Worm (Caenorhabditis elegans) whole organism, early embryonic: ENCODE measurements around the gene dop-1.

Experiments used
- aly-1 ChIP-seq: sonication (generic microtip); optimal IDR thresholded peaks from 2 replicates; lab custom pipeline; 2016; ENCODE audit warnings: missing genetic modification characterization, missing compliant biosample characterization
- ama-1 ChIP-seq: fragments of 150-350 bp; optimal IDR thresholded peaks from 2 replicates; lab custom pipeline; 2014
- ceh-36 ChIP-seq: sonication (generic microtip); optimal IDR thresholded peaks from 2 replicates; lab custom pipeline; 2016; ENCODE audit warnings: missing genetic modification characterization, inconsistent platforms, missing compliant biosample characterization
- ets-7 ChIP-seq: sonication (generic microtip); optimal IDR thresholded peaks from 2 replicates; lab custom pipeline; 2016; ENCODE audit warnings: missing genotype, missing genetic modification characterization, missing compliant biosample characterization
- hmg-4 ChIP-seq: fragments of 200-800 bp; sonication (Bioruptor generic); optimal IDR thresholded peaks from 2 replicates; lab custom pipeline; 2018; ENCODE audit warnings: mild to moderate bottlenecking, missing genetic modification characterization, missing compliant biosample characterization
- hnd-1 ChIP-seq: sonication (generic microtip); optimal IDR thresholded peaks from 2 replicates; lab custom pipeline; 2016; ENCODE audit warnings: missing genetic modification characterization, missing compliant biosample characterization
- tbx-11 ChIP-seq: fragments of 200-800 bp; sonication (Bioruptor generic); IDR thresholded peaks from 2 replicates; pipeline ENCODE4 v1.3.6; 2022; ENCODE audit warnings: missing genetic modification characterization, missing compliant biosample characterization

- TF ChIP-seq hnd-1 (tag; lab: Kevin White, UChicago) = no peak
- no peak for TF ChIP-seq ama-1 (lab: Kevin White, UChicago)
- no peak for TF ChIP-seq aly-1 (tag; lab: Kevin White, UChicago)
- no peak for TF ChIP-seq ceh-36
- no peak for TF ChIP-seq ets-7 (tag; lab: Kevin White, UChicago)
- TF ChIP-seq hmg-4 (GFP tag; lab: Kevin White, UChicago) = no peak
- TF ChIP-seq tbx-11 (GFP tag; lab: Robert Waterston, UW) = no peak
Measured at ce11 chrX:4366231-4366630, 52.4 kb downstream of the dop-1 start, which contains the start of gene R160.3.
